Worm (Caenorhabditis elegans): Measurements from ENCODE around the gene Y37E11AL.1.

- no peak for TF ChIP-seq unc-62 (GFP tag; optimal IDR thresholded peaks at IDR 0.05)
- no peak for TF ChIP-seq jun-1 (tag; optimal IDR thresholded peaks at IDR 0.05)
- no peak for TF ChIP-seq ceh-82 (tag; optimal IDR thresholded peaks at IDR 0.05)
- no peak for TF ChIP-seq nfya-1 (tag; optimal IDR thresholded peaks at IDR 0.05; ENCODE audit: insufficient read depth)
- TF ChIP-seq skn-1 (tag; optimal IDR thresholded peaks at IDR 0.05) = no peak
- TF ChIP-seq ceh-16 (tag; optimal IDR thresholded peaks at IDR 0.05) = no peak
- TF ChIP-seq fkh-2 (tag; optimal IDR thresholded peaks at IDR 0.05) = no peak
- TF ChIP-seq ceh-28 (tag; optimal IDR thresholded peaks at IDR 0.05) = no peak
- no peak for TF ChIP-seq nhr-77 (tag; optimal IDR thresholded peaks at IDR 0.05)
- TF ChIP-seq nhr-28 (tag; optimal IDR thresholded peaks at IDR 0.05) = no peak
- no peak for TF ChIP-seq nhr-12 (tag; optimal IDR thresholded peaks at IDR 0.05)
- TF ChIP-seq nhr-25 (tag; optimal IDR thresholded peaks at IDR 0.05) = no peak
- TF ChIP-seq ztf-11 (tag; optimal IDR thresholded peaks at IDR 0.05) = no peak
Measured at ce11 chrIV:3759823-3760222, 50.5 kb downstream of the Y37E11AL.1 start.

Measured in whole organism, L3 larva.